Worm (Caenorhabditis elegans) whole organism, L4/young adult: ENCODE data around the gene rod-1.

Experiments used
- W03F9.2 ChIP-seq: fragments of 150-350 bp; optimal IDR thresholded peaks from 2 replicates; lab custom pipeline; 2014; ENCODE audit warnings: missing biosample characterization, missing genetic modification characterization
- dao-5 ChIP-seq: sonication (generic microtip); optimal IDR thresholded peaks from 2 replicates; lab custom pipeline; 2016; ENCODE audit warnings: missing genotype, missing genetic modification characterization, moderate library complexity, missing compliant biosample characterization
- him-1 ChIP-seq: sonication (generic microtip); optimal IDR thresholded peaks from 2 replicates; lab custom pipeline; 2016; ENCODE audit warnings: missing genotype, missing genetic modification reagents, missing genetic modification characterization, missing compliant biosample characterization

DNA sequence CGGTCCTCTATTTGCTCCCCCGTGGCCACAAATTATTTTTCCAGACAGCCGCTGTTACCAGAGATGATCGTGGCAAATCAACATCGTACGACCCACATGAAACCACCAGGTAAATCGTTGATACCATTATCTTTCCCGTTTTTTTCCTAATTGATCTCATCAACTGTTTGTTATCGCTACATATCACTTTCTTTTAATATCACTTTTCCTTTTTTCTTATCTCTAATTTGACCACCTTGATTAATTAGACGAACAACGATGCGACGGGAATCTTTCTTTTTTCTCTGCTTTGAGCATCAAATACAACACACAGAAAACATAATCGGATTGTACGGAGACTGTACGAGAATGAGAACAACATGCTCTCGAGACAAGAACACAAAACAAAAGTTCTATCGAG lies 38.0 kb upstream of the rod-1 start:
- TF ChIP-seq dao-5 (tag; lab: Kevin White, UChicago) (no peak), him-1 (tag; lab: Kevin White, UChicago) (no peak), W03F9.2 (tag; lab: Kevin White, UChicago) (no peak)
